Fruit fly (Drosophila melanogaster) whole organism, embryonic: Measurements from ENCODE around the gene Ltn1.
A peak's percentile ranks its signal among the peaks of the same experiment; 100 is the strongest.

Experiments
- Antp ChIP-seq: fragments of 200-800 bp; sonication (Bioruptor generic); optimal IDR thresholded peaks from 3 replicates; lab custom pipeline; 2016; ENCODE audit warnings: missing biosample characterization, missing genetic modification characterization
- BEAF-32 ChIP-seq: fragments of 200-800 bp; sonication (Bioruptor generic); optimal IDR thresholded peaks from 3 replicates; lab custom pipeline; 2017; ENCODE audit warnings: missing biosample characterization, missing genetic modification characterization, mild to moderate bottlenecking, moderate library complexity, missing genetic modification reagents
- Bgb ChIP-seq: fragments of 200-800 bp; sonication (Bioruptor generic); IDR thresholded peaks from 2 replicates; pipeline ENCODE4 v1.3.6; 2022; ENCODE audit warnings: missing biosample characterization, missing genetic modification characterization; ENCODE audit not compliant: partially characterized antibody
- CG10147 ChIP-seq: fragments of 200-800 bp; sonication (Bioruptor generic); optimal IDR thresholded peaks from 2 replicates; lab custom pipeline; 2019; ENCODE audit warnings: missing biosample characterization, mild to moderate bottlenecking, missing genetic modification characterization, moderate library complexity
- CG11723 ChIP-seq: fragments of 200-800 bp; sonication (Bioruptor generic); optimal IDR thresholded peaks from 2 replicates; lab custom pipeline; 2017; ENCODE audit warnings: missing biosample characterization, mild to moderate bottlenecking, missing genetic modification characterization
- CG12744 ChIP-seq: fragments of 200-800 bp; sonication (Bioruptor generic); optimal IDR thresholded peaks from 2 replicates; lab custom pipeline; 2016; ENCODE audit warnings: missing biosample characterization, missing genetic modification characterization
- CG12942 ChIP-seq: fragments of 200-800 bp; sonication (Bioruptor generic); optimal IDR thresholded peaks from 3 replicates; lab custom pipeline; 2016; ENCODE audit warnings: missing biosample characterization, missing genetic modification characterization
- CG14050 ChIP-seq: fragments of 200-800 bp; sonication (Bioruptor generic); IDR thresholded peaks from 3 replicates; pipeline ENCODE4 v1.3.6; 2022; ENCODE audit warnings: missing biosample characterization, missing genetic modification characterization
- CG1529 ChIP-seq: fragments of 200-800 bp; sonication (Bioruptor generic); optimal IDR thresholded peaks from 3 replicates; lab custom pipeline; 2018; ENCODE audit warnings: missing biosample characterization, missing genetic modification characterization
- CG18011 ChIP-seq: fragments of 200-800 bp; sonication (Bioruptor generic); optimal IDR thresholded peaks from 2 replicates; lab custom pipeline; 2017; ENCODE audit warnings: missing biosample characterization, missing genetic modification characterization, mild to moderate bottlenecking, moderate library complexity, missing genotype
- CG2678 ChIP-seq: fragments of 200-800 bp; sonication (Bioruptor generic); optimal IDR thresholded peaks from 3 replicates; lab custom pipeline; 2019; ENCODE audit warnings: missing biosample characterization, mild to moderate bottlenecking, missing genetic modification characterization, moderate library complexity
- CG30403 ChIP-seq: fragments of 200-800 bp; sonication (Bioruptor generic); optimal IDR thresholded peaks from 3 replicates; lab custom pipeline; 2016; ENCODE audit warnings: missing biosample characterization, missing genetic modification characterization
- CG31365 ChIP-seq: fragments of 200-800 bp; sonication (Bioruptor generic); optimal IDR thresholded peaks from 2 replicates; lab custom pipeline; 2018; ENCODE audit warnings: missing biosample characterization, mild to moderate bottlenecking, missing genetic modification characterization
- CG4282 ChIP-seq: fragments of 200-800 bp; sonication (Bioruptor generic); optimal IDR thresholded peaks from 2 replicates; lab custom pipeline; 2016; ENCODE audit warnings: missing biosample characterization, missing genetic modification characterization
- CG6791 ChIP-seq: fragments of 200-800 bp; sonication (Bioruptor generic); IDR thresholded peaks from 3 replicates; pipeline ENCODE4 v1.3.6; 2022; ENCODE audit warnings: missing biosample characterization, missing genetic modification characterization; ENCODE audit not compliant: partially characterized antibody
- CG7271 ChIP-seq: fragments of 200-800 bp; sonication (Bioruptor generic); optimal IDR thresholded peaks from 2 replicates; lab custom pipeline; 2018; ENCODE audit warnings: missing biosample characterization, mild to moderate bottlenecking, missing genetic modification characterization, moderate library complexity
- CG8944 ChIP-seq: fragments of 200-800 bp; sonication (Bioruptor generic); optimal IDR thresholded peaks from 3 replicates; lab custom pipeline; 2016; ENCODE audit warnings: missing biosample characterization, missing genetic modification characterization
- CG9727 ChIP-seq: fragments of 200-800 bp; sonication (Bioruptor generic); optimal IDR thresholded peaks from 3 replicates; lab custom pipeline; 2017; ENCODE audit warnings: missing biosample characterization, mild to moderate bottlenecking, missing genetic modification characterization
- Dip3 ChIP-seq: fragments of 200-800 bp; sonication (Bioruptor generic); optimal IDR thresholded peaks from 3 replicates; lab custom pipeline; 2016; ENCODE audit warnings: missing biosample characterization, missing genetic modification characterization
- Dref ChIP-seq: fragments of 200-800 bp; sonication (Bioruptor generic); IDR thresholded peaks from 2 replicates; pipeline ENCODE4 v1.3.6; 2022; ENCODE audit warnings: missing biosample characterization, missing genetic modification characterization
- H15 ChIP-seq: fragments of 200-800 bp; sonication (Bioruptor generic); IDR thresholded peaks from 3 replicates; pipeline ENCODE4 v1.3.6; 2022; ENCODE audit warnings: missing biosample characterization, missing genetic modification characterization
- HLH3B ChIP-seq: fragments of 200-800 bp; sonication (Bioruptor generic); IDR thresholded peaks from 2 replicates; pipeline ENCODE4 v1.3.6; 2022; ENCODE audit warnings: missing biosample characterization, missing genetic modification characterization
- MTF-1 ChIP-seq: fragments of 200-800 bp; sonication (Bioruptor generic); optimal IDR thresholded peaks from 2 replicates; lab custom pipeline; 2018; ENCODE audit warnings: missing biosample characterization, mild to moderate bottlenecking, missing genetic modification characterization, borderline replicate concordance
- Med ChIP-seq: fragments of 200-800 bp; sonication (Bioruptor generic); peaks from one replicate; lab custom pipeline; 2016; ENCODE audit warnings: missing biosample characterization, missing genetic modification characterization, mild to moderate bottlenecking, inconsistent platforms, moderate library complexity
- Sry-β ChIP-seq: fragments of 200-800 bp; sonication (Bioruptor generic); optimal IDR thresholded peaks from 2 replicates; lab custom pipeline; 2018; ENCODE audit warnings: missing biosample characterization, mild to moderate bottlenecking, missing genetic modification characterization, moderate library complexity
- Tbp ChIP-seq: fragments of >200 bp; optimal IDR thresholded peaks from 2 replicates; lab custom pipeline; 2018; ENCODE audit warnings: missing biosample characterization, missing genetic modification characterization
- ac ChIP-seq: fragments of 200-800 bp; sonication (Bioruptor generic); optimal IDR thresholded peaks from 3 replicates; lab custom pipeline; 2017; ENCODE audit warnings: missing biosample characterization, mild to moderate bottlenecking, missing genetic modification characterization
- bsh ChIP-seq, 2 experiments: fragments of 200-800 bp; sonication (Bioruptor generic); optimal IDR thresholded peaks; 2 replicates each; lab custom pipeline; 2017 to 2018; ENCODE audit warnings: mild to moderate bottlenecking in 2 of 2, missing biosample characterization in 2 of 2, missing genetic modification characterization in 2 of 2, moderate library complexity in 1 of 2
- cad ChIP-seq: fragments of >200 bp; optimal IDR thresholded peaks from 2 replicates; lab custom pipeline; 2017; ENCODE audit warnings: missing biosample characterization, missing genetic modification characterization
- crp ChIP-seq, 2 experiments: fragments of 200-800 bp; sonication (Bioruptor generic); optimal IDR thresholded peaks; 2 replicates in 1 of 2; 3 replicates in 1 of 2; lab custom pipeline; 2017; ENCODE audit warnings: missing biosample characterization in 2 of 2, missing genetic modification characterization in 2 of 2, mild to moderate bottlenecking in 1 of 2, moderate library complexity in 1 of 2
- danr ChIP-seq: fragments of 200-800 bp; sonication (Bioruptor generic); IDR thresholded peaks from 2 replicates; pipeline ENCODE4 v1.3.6; 2022; ENCODE audit warnings: missing biosample characterization, missing genetic modification characterization
- dmrt11E ChIP-seq: fragments of 200-800 bp; sonication (Bioruptor generic); optimal IDR thresholded peaks from 3 replicates; lab custom pipeline; 2018; ENCODE audit warnings: missing biosample characterization, mild to moderate bottlenecking, missing genetic modification characterization, moderate library complexity
- gfzf ChIP-seq: fragments of 200-800 bp; sonication (Bioruptor generic); optimal IDR thresholded peaks from 2 replicates; lab custom pipeline; 2016; ENCODE audit warnings: missing biosample characterization, mild to moderate bottlenecking, missing genetic modification characterization, moderate library complexity
- hkb ChIP-seq, 2 experiments: fragments of 200-800 bp in 1 of 2; fragments of >200 bp in 1 of 2; sonication (Bioruptor generic) in 1 of 2; IDR thresholded peaks in 1 of 2; optimal IDR thresholded peaks in 1 of 2; 2 replicates each; pipeline versions ENCODE4 v1.3.6 to Lab custom; 2017 to 2022; ENCODE audit warnings: missing biosample characterization in 1 of 2, missing genetic modification characterization in 1 of 2
- ind ChIP-seq: fragments of 200-800 bp; sonication (Bioruptor generic); optimal IDR thresholded peaks from 3 replicates; lab custom pipeline; 2016; ENCODE audit warnings: missing biosample characterization, missing genetic modification characterization
- nom ChIP-seq: fragments of 200-800 bp; sonication (Bioruptor generic); optimal IDR thresholded peaks from 2 replicates; lab custom pipeline; 2017; ENCODE audit warnings: missing biosample characterization, missing genetic modification characterization, mild to moderate bottlenecking, moderate library complexity, missing genetic modification reagents
- pan ChIP-seq, 4 experiments: fragments of >200 bp in 3 of 4; fragments of 200-800 bp in 1 of 4; sonication (Bioruptor generic) in 1 of 4; optimal IDR thresholded peaks in 3 of 4; IDR thresholded peaks in 1 of 4; 2 replicates each; pipeline versions ENCODE4 v1.3.6 to Lab custom; 2017 to 2022; ENCODE audit warnings: missing biosample characterization in 2 of 4, missing genetic modification characterization in 2 of 4, mixed read lengths in 1 of 4
- peb ChIP-seq: fragments of 200-800 bp; sonication (Bioruptor generic); IDR thresholded peaks from 2 replicates; pipeline ENCODE4 v1.3.6; 2022; ENCODE audit warnings: missing biosample characterization, missing genetic modification characterization
- pzg ChIP-seq: fragments of 200-800 bp; sonication (Bioruptor generic); optimal IDR thresholded peaks from 3 replicates; lab custom pipeline; 2018; ENCODE audit warnings: missing biosample characterization, mild to moderate bottlenecking, missing genetic modification characterization, moderate library complexity
- repo ChIP-seq: fragments of 200-800 bp; sonication (Bioruptor generic); optimal IDR thresholded peaks from 2 replicates; lab custom pipeline; 2016; ENCODE audit warnings: missing biosample characterization, missing genetic modification characterization
- row ChIP-seq: fragments of 200-800 bp; sonication (Bioruptor generic); IDR thresholded peaks from 3 replicates; pipeline ENCODE4 v1.3.6; 2022; ENCODE audit warnings: missing biosample characterization, missing genetic modification characterization
- seq ChIP-seq: fragments of 200-800 bp; sonication (Bioruptor generic); IDR thresholded peaks from 2 replicates; pipeline ENCODE4 v1.3.6; 2022; ENCODE audit warnings: missing biosample characterization, missing genetic modification characterization
- shn ChIP-seq: fragments of 200-800 bp; sonication (Bioruptor generic); optimal IDR thresholded peaks from 3 replicates; lab custom pipeline; 2016; ENCODE audit warnings: missing biosample characterization, missing genetic modification characterization
- sqz ChIP-seq: fragments of 200-800 bp; sonication (Bioruptor generic); optimal IDR thresholded peaks from 3 replicates; lab custom pipeline; 2018; ENCODE audit warnings: missing biosample characterization, mild to moderate bottlenecking, missing genetic modification characterization
- sug ChIP-seq: fragments of 200-800 bp; optimal IDR thresholded peaks from 2 replicates; lab custom pipeline; 2019; ENCODE audit warnings: missing biosample characterization, mild to moderate bottlenecking, missing genetic modification characterization, moderate library complexity
- tll ChIP-seq, 2 experiments: fragments of 200-800 bp in 1 of 2; fragments of >200 bp in 1 of 2; sonication (Bioruptor generic) in 1 of 2; optimal IDR thresholded peaks; 2 replicates each; lab custom pipeline; 2017 to 2019; ENCODE audit warnings: missing biosample characterization in 2 of 2, missing genetic modification characterization in 2 of 2, mild to moderate bottlenecking in 1 of 2, moderate library complexity in 1 of 2
- tup ChIP-seq: fragments of 200-800 bp; sonication (Bioruptor generic); optimal IDR thresholded peaks from 2 replicates; lab custom pipeline; 2016; ENCODE audit warnings: missing biosample characterization, mild to moderate bottlenecking, missing genetic modification characterization, moderate library complexity

Gene Ltn1

DNA sequence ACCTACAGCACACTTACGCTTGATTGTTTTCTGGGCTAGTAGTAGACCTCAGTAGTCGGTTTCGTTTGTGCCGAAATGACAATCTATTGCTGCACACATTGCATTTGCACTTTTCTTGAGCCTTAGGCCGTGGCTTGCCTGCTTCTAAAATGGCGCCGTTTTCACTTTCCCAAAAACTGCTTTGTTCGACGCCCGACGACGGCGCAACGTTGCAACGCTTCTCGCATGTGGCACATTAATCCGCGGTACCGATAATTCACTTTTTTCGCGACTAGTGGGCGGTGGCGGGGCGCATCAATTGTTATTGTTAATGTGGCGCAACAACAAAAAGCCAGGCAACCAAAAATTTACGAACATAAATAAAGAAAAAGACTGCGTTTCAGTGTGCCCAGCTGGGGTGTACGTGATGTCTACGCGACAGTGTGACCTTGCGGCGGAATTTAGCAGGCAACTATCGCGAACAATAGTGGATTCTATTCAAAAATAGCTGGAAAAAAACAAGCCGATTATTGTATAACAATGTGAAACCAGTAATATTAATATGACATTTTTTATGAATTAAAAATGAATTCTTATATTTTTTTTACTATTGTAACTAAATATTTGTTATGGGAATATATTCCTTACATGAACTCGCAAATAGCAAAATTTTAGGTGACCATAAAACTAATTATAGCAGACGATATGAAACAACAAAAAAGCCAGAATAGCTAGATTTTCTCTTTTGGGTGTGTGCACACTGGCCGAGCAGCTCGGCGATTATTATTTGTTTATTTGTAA, 46.5 kb upstream of the Ltn1 start, which contains the start of the genes ash1 and Taf6 (continued):
- TF ChIP-seq MTF-1 (GFP tag; lab: Kevin White, UChicago) (no peak), Med (peak; percentile 39), CG6791 (GFP tag; lab: Robert Waterston, UW) (peak; percentile 67), CG2678 (tag; lab: Kevin White, UChicago) (no peak), sug (tag; lab: Kevin White, UChicago) (no peak), dmrt11E (tag; lab: Kevin White, UChicago) (peak; percentile 11), tup (GFP tag; lab: Kevin White, UChicago) (no peak), Antp (GFP tag; lab: Kevin White, UChicago) (no peak), gfzf (peak; percentile 80), ind (no peak), crp (GFP tag; optimal IDR thresholded peaks at IDR 0.05; lab: Kevin White, UChicago) (peak in 1 of 2 experiments; percentile 29), CG12744 (GFP tag; lab: Kevin White, UChicago) (no peak), CG18011 (GFP tag; lab: Kevin White, UChicago) (no peak), shn (GFP tag; lab: Kevin White, UChicago) (no peak), CG1529 (GFP tag; lab: Kevin White, UChicago) (no peak), cad (GFP tag; lab: Kevin White, UChicago) (no peak), repo (GFP tag; lab: Kevin White, UChicago) (no peak), sqz (GFP tag; lab: Kevin White, UChicago) (no peak), CG8944 (GFP tag; lab: Kevin White, UChicago) (no peak), CG14050 (GFP tag; lab: Robert Waterston, UW) (no peak), H15 (GFP tag; lab: Robert Waterston, UW) (no peak), Sry-β (GFP tag; lab: Kevin White, UChicago) (peak; percentile 86), peb (GFP tag; lab: Robert Waterston, UW) (no peak), CG10147 (GFP tag; lab: Kevin White, UChicago) (peak; percentile 76), danr (GFP tag; lab: Robert Waterston, UW) (no peak), Dref (GFP tag; lab: Robert Waterston, UW) (peak; percentile 30; the same call in 1 of the 2 replicates), Tbp (GFP tag; lab: Kevin White, UChicago) (no peak), row (GFP tag; lab: Robert Waterston, UW) (peak; percentile 88), CG4282 (GFP tag; lab: Kevin White, UChicago) (no peak), hkb (optimal IDR thresholded peaks at IDR 0.05; lab: Kevin White, UChicago) (peak; percentile 13), hkb (GFP tag; IDR thresholded peaks at IDR 0.05; lab: Robert Waterston, UW) (no peak), tll (GFP tag; optimal IDR thresholded peaks at IDR 0.05; lab: Kevin White, UChicago) (peak in 1 of 2 experiments; percentile 28), CG30403 (GFP tag; lab: Kevin White, UChicago) (peak; percentile 30), bsh (GFP tag; optimal IDR thresholded peaks at IDR 0.05; lab: Kevin White, UChicago) (no peak), seq (GFP tag; lab: Robert Waterston, UW) (no peak), CG31365 (tag; lab: Kevin White, UChicago) (no peak), Dip3 (GFP tag; lab: Kevin White, UChicago) (no peak), CG12942 (GFP tag; lab: Kevin White, UChicago) (no peak), pzg (GFP tag; lab: Kevin White, UChicago) (peak; percentile 64), Bgb (peak; percentile 61), HLH3B (no peak), ac (GFP tag; lab: Kevin White, UChicago) (no peak), CG11723 (no peak), CG9727 (peak; percentile 5), pan (optimal IDR thresholded peaks at IDR 0.05; lab: Kevin White, UChicago) (no peak), pan (GFP tag; optimal IDR thresholded peaks at IDR 0.05 in 1 of 2, IDR thresholded peaks at IDR 0.05 in 1 of 2) (no peak), CG7271 (tag; lab: Kevin White, UChicago) (no peak), nom (GFP tag; lab: Kevin White, UChicago) (no peak), BEAF-32 (GFP tag; lab: Kevin White, UChicago) (peak; percentile 89)
